Fruit fly (Drosophila melanogaster) whole organism, wandering third instar larva: ENCODE results near the gene Set2.

Source experiments
- Abd-B ChIP-seq: fragments of >200 bp; optimal IDR thresholded peaks from 2 replicates; lab custom pipeline; 2017; ENCODE audit warnings: missing biosample characterization, missing genetic modification characterization
- CG32264 ChIP-seq: fragments of 200-800 bp; sonication (Bioruptor generic); optimal IDR thresholded peaks from 2 replicates; lab custom pipeline; 2016; ENCODE audit warnings: missing biosample characterization, missing genetic modification characterization
- CG9705 ChIP-seq: fragments of 200-800 bp; sonication (Bioruptor generic); optimal IDR thresholded peaks from 2 replicates; lab custom pipeline; 2018; ENCODE audit warnings: missing biosample characterization, mild to moderate bottlenecking, missing genetic modification characterization
- CrebA ChIP-seq: fragments of 200-800 bp; sonication (Bioruptor generic); optimal IDR thresholded peaks from 2 replicates; lab custom pipeline; 2016; ENCODE audit warnings: missing biosample characterization, mild to moderate bottlenecking, missing genetic modification characterization, borderline replicate concordance
- Dif ChIP-seq: fragments of 200-275, 200-300 bp; sonication (Bioruptor generic); optimal IDR thresholded peaks from 2 replicates; lab custom pipeline; 2018; ENCODE audit warnings: missing biosample characterization, missing genetic modification characterization; ENCODE audit not compliant: partially characterized antibody
- GATAd ChIP-seq: sonication (Bioruptor generic); optimal IDR thresholded peaks from 2 replicates; lab custom pipeline; 2016; ENCODE audit warnings: missing biosample characterization, missing genetic modification characterization
- HLH106 ChIP-seq: fragments of 200-800 bp; optimal IDR thresholded peaks from 3 replicates; lab custom pipeline; 2019; ENCODE audit warnings: missing biosample characterization, mild to moderate bottlenecking, missing genetic modification characterization, moderate library complexity
- Hnf4 ChIP-seq: fragments of 200-800 bp; sonication (Bioruptor generic); optimal IDR thresholded peaks from 2 replicates; lab custom pipeline; 2016; ENCODE audit warnings: missing biosample characterization, mild to moderate bottlenecking, missing genetic modification characterization
- Hr78 ChIP-seq: fragments of >200 bp; optimal IDR thresholded peaks from 2 replicates; lab custom pipeline; 2017; ENCODE audit warnings: missing biosample characterization, missing genetic modification characterization
- Hr83 ChIP-seq: fragments of 200-300 bp; sonication (Bioruptor generic); optimal IDR thresholded peaks from 2 replicates; lab custom pipeline; 2016; ENCODE audit warnings: missing biosample characterization, mild to moderate bottlenecking, missing genetic modification characterization, moderate library complexity; ENCODE audit not compliant: poor library complexity, severe bottlenecking
- Jra ChIP-seq: sonication (Bioruptor generic); optimal IDR thresholded peaks from 2 replicates; lab custom pipeline; 2016; ENCODE audit warnings: missing biosample characterization, missing genetic modification characterization
- Mio ChIP-seq: sonication (Bioruptor generic); optimal IDR thresholded peaks from 2 replicates; lab custom pipeline; 2016; ENCODE audit warnings: missing biosample characterization, missing genetic modification characterization
- Myc ChIP-seq: fragments of >200 bp; optimal IDR thresholded peaks from 2 replicates; lab custom pipeline; 2017
- N ChIP-seq: fragments of >200 bp; optimal IDR thresholded peaks from 2 replicates; lab custom pipeline; 2018; ENCODE audit warnings: missing biosample characterization, missing external identifiers, missing genetic modification characterization
- OdsH ChIP-seq: fragments of 200-800 bp; sonication (Bioruptor generic); optimal IDR thresholded peaks from 2 replicates; lab custom pipeline; 2016; ENCODE audit warnings: missing biosample characterization, mild to moderate bottlenecking, missing genetic modification characterization
- Rel ChIP-seq, 2 experiments: fragments of 200-800 bp; sonication (Bioruptor generic) in 1 of 2; optimal IDR thresholded peaks; 2 replicates in 1 of 2; 3 replicates in 1 of 2; lab custom pipeline; 2016 to 2019; ENCODE audit warnings: mild to moderate bottlenecking in 2 of 2, missing biosample characterization in 2 of 2, missing genetic modification characterization in 2 of 2, moderate library complexity in 1 of 2
- Sp1 ChIP-seq: fragments of 200-800 bp; sonication (Bioruptor generic); optimal IDR thresholded peaks from 3 replicates; lab custom pipeline; 2019; ENCODE audit warnings: missing biosample characterization, mild to moderate bottlenecking, missing genetic modification characterization, moderate library complexity
- br ChIP-seq: fragments of 200-800 bp; sonication (Bioruptor generic); optimal IDR thresholded peaks from 2 replicates; lab custom pipeline; 2016; ENCODE audit warnings: missing biosample characterization, missing genetic modification characterization
- brk ChIP-seq: fragments of 200-800 bp; sonication (Bioruptor generic); optimal IDR thresholded peaks from 2 replicates; lab custom pipeline; 2016; ENCODE audit warnings: missing biosample characterization, mild to moderate bottlenecking, missing genetic modification characterization
- dmrt93B ChIP-seq: fragments of 200-800 bp; sonication (Bioruptor generic); optimal IDR thresholded peaks from 2 replicates; lab custom pipeline; 2018; ENCODE audit warnings: missing biosample characterization, mild to moderate bottlenecking, missing genetic modification characterization
- dsf ChIP-seq: sonication (Bioruptor generic); optimal IDR thresholded peaks from 2 replicates; lab custom pipeline; 2016; ENCODE audit warnings: missing biosample characterization, missing genetic modification characterization, borderline replicate concordance
- foxo ChIP-seq, 2 experiments: fragments of 200-800 bp; sonication (Bioruptor generic); optimal IDR thresholded peaks; 2 replicates in 1 of 2; 3 replicates in 1 of 2; lab custom pipeline; 2016 to 2017; ENCODE audit warnings: missing biosample characterization in 2 of 2, missing genetic modification characterization in 2 of 2
- h ChIP-seq: fragments of 200-800 bp; sonication (Bioruptor generic); optimal IDR thresholded peaks from 3 replicates; lab custom pipeline; 2016; ENCODE audit warnings: missing biosample characterization, mild to moderate bottlenecking, missing genetic modification characterization
- lola ChIP-seq: fragments of >200 bp; optimal IDR thresholded peaks from 2 replicates; lab custom pipeline; 2017; ENCODE audit warnings: missing biosample characterization, missing genetic modification characterization
- psq ChIP-seq: fragments of 200-800 bp; sonication (Bioruptor generic); optimal IDR thresholded peaks from 3 replicates; lab custom pipeline; 2017; ENCODE audit warnings: missing biosample characterization, mild to moderate bottlenecking, missing genetic modification characterization, moderate library complexity
- rgr ChIP-seq: fragments of 200-800 bp; sonication (Bioruptor generic); optimal IDR thresholded peaks from 3 replicates; lab custom pipeline; 2016; ENCODE audit warnings: missing biosample characterization, mild to moderate bottlenecking, missing genetic modification characterization
- sage ChIP-seq: fragments of 200-800 bp; sonication (Bioruptor generic); optimal IDR thresholded peaks from 2 replicates; lab custom pipeline; 2016; ENCODE audit warnings: missing biosample characterization, mild to moderate bottlenecking, missing genetic modification characterization
- sv ChIP-seq: fragments of 200-800 bp; sonication (Bioruptor generic); optimal IDR thresholded peaks from 3 replicates; lab custom pipeline; 2016; ENCODE audit warnings: missing biosample characterization, missing genetic modification characterization
- tai ChIP-seq: sonication (Bioruptor generic); optimal IDR thresholded peaks from 2 replicates; lab custom pipeline; 2016; ENCODE audit warnings: missing biosample characterization, missing genetic modification characterization
- usp ChIP-seq: fragments of >200 bp; optimal IDR thresholded peaks from 2 replicates; lab custom pipeline; 2017; ENCODE audit warnings: missing biosample characterization, missing genetic modification characterization
- woc ChIP-seq: sonication (Bioruptor generic); optimal IDR thresholded peaks from 2 replicates; lab custom pipeline; 2016; ENCODE audit warnings: missing biosample characterization, mild to moderate bottlenecking, missing genetic modification characterization

Set2 gene

DNA sequence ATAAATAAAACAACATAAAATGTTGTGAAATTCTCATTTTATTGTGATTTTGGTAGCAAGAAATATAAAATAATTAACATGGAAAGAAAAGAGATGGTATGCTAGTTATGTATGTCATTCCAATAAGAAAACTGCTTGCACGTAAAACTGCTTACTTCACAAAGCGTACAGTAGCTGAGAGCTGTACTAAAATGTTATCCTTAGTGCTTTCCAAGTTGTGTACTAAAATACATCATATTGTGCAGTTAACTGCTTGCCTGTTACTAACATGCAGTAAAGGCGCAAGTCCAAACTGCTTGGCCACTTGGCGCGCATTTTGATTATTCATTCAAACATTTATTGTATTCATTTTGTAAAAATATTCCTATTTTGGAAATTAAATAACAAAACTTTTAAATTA, 8.0 kb downstream of the Set2 start:
- TF ChIP-seq Sp1 (GFP tag; lab: Kevin White, UChicago) (no peak), N (peak; percentile 66), Myc (lab: Kevin White, UChicago) (peak; percentile 73)

DNA sequence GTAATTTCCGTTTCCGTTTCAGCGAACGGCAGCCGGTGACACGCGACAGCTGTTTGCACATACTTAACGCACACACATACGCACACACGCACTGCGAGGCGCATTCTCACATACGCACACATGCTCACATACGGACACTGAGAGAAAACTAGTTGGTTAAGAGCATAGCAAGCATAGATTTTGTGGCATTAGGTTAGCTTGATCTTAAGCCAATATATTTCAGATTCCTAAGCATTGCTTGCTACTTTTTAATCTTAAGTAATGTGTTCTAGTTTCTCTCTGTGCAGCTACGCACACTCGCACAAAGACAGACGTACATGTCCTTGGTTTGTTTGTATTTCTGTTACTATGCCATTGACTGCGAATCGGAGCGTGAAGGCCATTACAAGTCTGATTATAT, 21.0 kb downstream of the Set2 start:
- no peak for TF ChIP-seq Sp1 (GFP tag; lab: Kevin White, UChicago)
- no peak for TF ChIP-seq h (GFP tag; lab: Kevin White, UChicago)
- TF ChIP-seq Myc (lab: Kevin White, UChicago) = no peak
- no peak for TF ChIP-seq lola
- no peak for TF ChIP-seq CG32264 (GFP tag; lab: Kevin White, UChicago)
- TF ChIP-seq usp (GFP tag; lab: Kevin White, UChicago) = no peak
- no peak for TF ChIP-seq dsf (GFP tag; lab: Kevin White, UChicago)
- TF ChIP-seq, all 38 proteins: peak for 0

DNA sequence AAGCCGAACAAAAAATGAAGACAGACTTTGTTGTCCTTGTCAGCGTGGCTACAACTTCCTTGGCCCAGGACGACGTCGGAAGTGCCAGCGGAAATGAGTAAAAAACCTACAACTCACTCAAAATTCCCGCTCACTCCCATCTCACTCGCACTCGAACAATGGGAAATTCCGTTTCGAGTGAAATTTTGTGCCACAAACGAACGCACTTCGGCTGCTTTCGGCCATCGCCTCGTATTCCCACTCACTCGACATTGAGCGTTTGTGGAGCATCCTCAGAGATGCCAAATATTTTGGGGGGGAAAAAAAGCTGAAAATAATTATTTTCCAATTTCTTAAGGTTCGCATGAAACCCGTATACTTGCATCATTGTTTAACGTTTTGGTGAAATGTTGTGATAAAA, 31.6 kb downstream of the Set2 start:
- TF ChIP-seq Jra (GFP tag; lab: Kevin White, UChicago) (no peak), lola (no peak), Abd-B (GFP tag; lab: Kevin White, UChicago) (no peak), brk (GFP tag; lab: Kevin White, UChicago) (no peak), Mio (GFP tag; lab: Kevin White, UChicago) (no peak), tai (GFP tag; lab: Kevin White, UChicago) (no peak), CG32264 (GFP tag; lab: Kevin White, UChicago) (no peak)

DNA sequence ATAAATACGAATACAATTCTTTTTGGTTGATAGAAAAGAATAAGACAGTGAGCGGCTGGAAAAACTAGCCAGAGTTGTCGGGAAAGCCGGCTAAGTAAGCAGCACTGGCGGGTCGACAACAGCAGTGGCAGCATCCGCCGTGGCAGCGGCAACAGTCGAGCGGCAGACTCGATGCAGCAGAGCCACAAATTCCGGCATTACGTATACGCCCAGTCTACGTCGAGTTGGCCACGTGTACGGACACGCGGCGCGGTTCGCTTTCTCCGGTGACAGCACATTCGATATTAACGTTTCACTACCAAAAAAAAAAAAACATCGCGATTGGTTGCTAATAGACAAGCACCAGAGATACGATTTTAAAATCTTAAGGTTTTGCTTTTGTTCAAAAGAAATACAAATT, 32.7 kb downstream of the Set2 start, which contains the start of gene Neto:
Gene Neto, plus strand, starts transcription at position 209 of the 400 bp plus-strand sequence.
- TF ChIP-seq dmrt93B (GFP tag; lab: Kevin White, UChicago) = no peak
- TF ChIP-seq Sp1 (GFP tag; lab: Kevin White, UChicago) = no peak
- no peak for TF ChIP-seq Dif (GFP tag; lab: Kevin White, UChicago)
- TF ChIP-seq Hr83 (GFP tag; lab: Kevin White, UChicago) = no peak
- no peak for TF ChIP-seq Hr78 (GFP tag; lab: Kevin White, UChicago)
- TF ChIP-seq sv (GFP tag; lab: Kevin White, UChicago) = no peak
- TF ChIP-seq Myc (lab: Kevin White, UChicago) = no peak
- no peak for TF ChIP-seq N
- no peak for TF ChIP-seq woc
- TF ChIP-seq foxo (GFP tag; optimal IDR thresholded peaks at IDR 0.05; lab: Kevin White, UChicago) = no peak
- TF ChIP-seq Rel (GFP tag; optimal IDR thresholded peaks at IDR 0.05; lab: Kevin White, UChicago) = no peak
- no peak for TF ChIP-seq Rel (tag; optimal IDR thresholded peaks at IDR 0.05; lab: Kevin White, UChicago)
- TF ChIP-seq GATAd (GFP tag; lab: Kevin White, UChicago) = no peak
- TF ChIP-seq usp (GFP tag; lab: Kevin White, UChicago) = no peak

DNA sequence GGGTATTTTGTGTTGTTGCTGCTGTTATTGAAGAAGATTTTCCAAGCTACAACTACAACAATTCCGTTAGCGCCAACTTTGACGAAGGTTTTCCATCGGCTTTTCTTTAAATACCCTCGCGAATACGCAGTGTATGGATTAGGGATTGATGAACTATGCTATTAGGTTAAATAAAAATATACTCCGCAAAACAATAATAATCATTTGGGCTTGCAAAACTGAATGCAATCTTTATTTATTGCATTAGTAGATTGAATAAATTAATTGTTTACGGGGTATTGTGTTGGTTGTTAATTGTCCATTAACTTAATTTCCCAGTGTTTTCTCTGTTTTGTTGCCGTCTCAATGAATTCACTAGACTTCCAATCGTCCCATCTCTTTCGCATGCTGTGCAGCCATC, 34.4 kb downstream of the Set2 start:
- TF ChIP-seq OdsH (GFP tag; lab: Kevin White, UChicago) (no peak), rgr (GFP tag; lab: Kevin White, UChicago) (no peak)

DNA sequence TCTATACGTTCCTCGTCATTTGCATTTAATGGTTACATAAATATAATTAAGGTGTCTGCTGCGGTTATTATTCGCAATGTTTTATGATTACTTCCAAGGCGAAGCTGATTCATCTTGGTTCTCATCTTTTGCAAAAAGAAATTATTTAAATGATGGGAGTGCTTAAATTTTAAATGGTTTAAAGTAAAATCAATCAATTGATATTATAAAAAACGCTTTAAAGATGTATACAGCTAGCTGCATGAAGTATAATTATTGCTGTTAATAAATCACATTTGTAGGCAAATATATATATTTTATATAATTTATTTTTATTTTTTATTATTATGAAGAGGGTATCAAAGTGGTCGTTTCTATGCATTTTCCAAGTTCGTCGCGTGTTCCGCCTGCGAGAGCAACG, 37.7 kb downstream of the Set2 start:
- TF ChIP-seq Sp1 (GFP tag; lab: Kevin White, UChicago) = no peak
- no peak for TF ChIP-seq sage (GFP tag; lab: Kevin White, UChicago)
- TF ChIP-seq tai (GFP tag; lab: Kevin White, UChicago) = no peak
- TF ChIP-seq dsf (GFP tag; lab: Kevin White, UChicago) = no peak
- no peak for TF ChIP-seq foxo (GFP tag; optimal IDR thresholded peaks at IDR 0.05; lab: Kevin White, UChicago)
- TF ChIP-seq CrebA (GFP tag; lab: Kevin White, UChicago) = no peak
- no peak for TF ChIP-seq dmrt93B (GFP tag; lab: Kevin White, UChicago)
- TF ChIP-seq rgr (GFP tag; lab: Kevin White, UChicago) = no peak
- no peak for TF ChIP-seq Hr83 (GFP tag; lab: Kevin White, UChicago)
- TF ChIP-seq CG9705 = no peak
- no peak for TF ChIP-seq Hnf4 (GFP tag; lab: Kevin White, UChicago)
- no peak for TF ChIP-seq brk (GFP tag; lab: Kevin White, UChicago)
- TF ChIP-seq Dif (GFP tag; lab: Kevin White, UChicago) = no peak
- TF ChIP-seq psq = no peak
- no peak for TF ChIP-seq br (GFP tag; lab: Kevin White, UChicago)
- no peak for TF ChIP-seq HLH106 (tag; lab: Kevin White, UChicago)
